Worm (Caenorhabditis elegans) whole organism, dauer: Measurements from ENCODE around the gene glt-7.

Source experiments
- unc-62 ChIP-seq: sonication (generic microtip); optimal IDR thresholded peaks from 2 replicates; lab custom pipeline; 2017; ENCODE audit warnings: missing biosample characterization, missing genetic modification reagents, missing genetic modification characterization

glt-7 gene

DNA sequence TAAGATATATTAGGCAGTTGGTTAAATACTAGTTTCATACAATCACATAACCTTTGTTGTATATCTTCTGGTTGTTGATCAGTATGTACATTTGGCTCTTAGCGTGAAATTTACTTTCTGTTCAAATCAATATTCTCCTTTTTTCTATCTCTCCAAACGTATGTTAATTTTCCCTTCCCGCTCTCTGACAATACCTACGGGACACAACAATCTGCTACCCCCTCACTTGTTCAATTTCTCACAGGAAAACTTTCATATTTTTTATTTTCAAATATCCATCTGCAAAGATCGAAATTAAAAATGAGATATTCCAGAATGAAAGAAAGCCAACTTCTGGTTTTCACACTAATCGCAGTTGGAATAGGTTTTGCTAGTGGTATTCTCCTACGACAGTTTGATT lies at the start of gene glt-7:
Gene glt-7, plus strand, starts transcription at position 301 of the 400 bp plus-strand sequence.
- TF ChIP-seq unc-62 (GFP tag; lab: Kevin White, UChicago) = no peak

DNA sequence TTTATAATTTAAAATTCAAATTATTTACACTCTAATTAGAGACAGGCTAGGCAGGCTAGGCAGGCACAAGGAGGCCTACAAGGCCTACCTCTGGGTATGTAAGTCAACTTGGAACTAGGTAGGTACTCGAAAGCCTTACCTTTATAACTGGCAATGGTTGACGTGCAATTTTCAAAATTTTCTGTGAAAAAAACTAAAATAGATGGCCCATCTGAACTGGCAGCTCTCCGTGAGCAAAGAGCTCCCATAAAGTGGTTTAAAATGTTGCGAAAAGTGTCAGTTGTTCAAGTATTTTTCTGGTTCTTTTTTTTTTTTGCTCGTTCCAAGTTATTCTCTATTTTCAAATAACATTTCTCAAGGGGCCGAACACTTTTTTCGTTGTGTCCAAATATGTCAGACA lies 47.9 kb upstream of the glt-7 start:
- TF ChIP-seq unc-62 (GFP tag; lab: Kevin White, UChicago) = no peak

ce11 chrIV:484768-485167 lies 47.2 kb upstream of the glt-7 start:
- TF ChIP-seq unc-62 (GFP tag; lab: Kevin White, UChicago) = no peak

- no peak for TF ChIP-seq unc-62 (GFP tag; lab: Kevin White, UChicago)
Observed at ce11 chrIV:497155-497554, 34.8 kb upstream of the glt-7 start.

DNA sequence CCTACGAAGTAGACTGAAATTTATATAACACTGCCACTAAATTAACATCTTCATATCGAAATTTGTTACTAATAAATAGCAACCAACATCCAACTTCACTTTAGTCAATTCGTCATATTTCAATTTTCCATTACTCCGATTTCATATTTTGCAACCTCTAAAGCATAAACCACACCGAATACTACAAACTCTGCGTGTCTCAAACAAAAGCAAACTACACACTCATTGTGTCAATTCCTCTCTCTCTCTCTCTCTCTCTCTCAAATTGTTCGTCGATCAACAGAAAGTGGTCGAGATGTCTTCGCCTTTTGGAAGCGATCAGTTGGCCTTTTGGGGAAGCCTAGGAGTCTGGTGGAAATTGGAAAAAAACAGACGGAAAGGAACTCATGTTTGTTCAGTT lies 27.4 kb upstream of the glt-7 start:
- no peak for TF ChIP-seq unc-62 (GFP tag; lab: Kevin White, UChicago)

DNA sequence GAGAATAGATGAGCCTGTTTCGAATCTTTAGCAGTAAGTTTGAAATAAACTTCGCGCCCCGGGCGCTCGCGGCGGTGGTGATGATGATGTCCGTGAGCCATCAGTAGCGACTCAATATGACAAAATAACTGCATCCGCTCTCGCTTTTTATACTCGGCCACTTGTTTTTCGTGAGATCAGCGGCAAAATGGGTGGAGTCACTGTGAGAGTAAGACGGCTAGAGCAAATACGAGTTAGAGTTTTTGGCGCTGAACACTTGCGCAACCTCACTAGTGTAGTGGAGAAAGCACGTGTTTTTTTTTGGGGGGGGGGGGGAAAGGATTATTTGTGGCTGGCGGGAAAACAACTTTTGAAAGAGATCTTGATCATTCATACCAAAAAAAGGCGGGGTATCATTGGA lies 25.6 kb upstream of the glt-7 start, which contains the start of gene W03G1.5:
Gene W03G1.5, minus strand, starts transcription at position 101 of the 400 bp plus-strand sequence.
- no peak for TF ChIP-seq unc-62 (GFP tag; lab: Kevin White, UChicago)

ce11 chrIV:519409-519808 lies 12.5 kb upstream of the glt-7 start, which contains the start of gene pig-1:
Gene pig-1, minus strand, starts transcription at chrIV:519457.
- TF ChIP-seq unc-62 (GFP tag; lab: Kevin White, UChicago) = no peak

ce11 chrIV:522566-522965 lies 9.4 kb upstream of the glt-7 start:
- TF ChIP-seq unc-62 (GFP tag; lab: Kevin White, UChicago) = no peak

DNA sequence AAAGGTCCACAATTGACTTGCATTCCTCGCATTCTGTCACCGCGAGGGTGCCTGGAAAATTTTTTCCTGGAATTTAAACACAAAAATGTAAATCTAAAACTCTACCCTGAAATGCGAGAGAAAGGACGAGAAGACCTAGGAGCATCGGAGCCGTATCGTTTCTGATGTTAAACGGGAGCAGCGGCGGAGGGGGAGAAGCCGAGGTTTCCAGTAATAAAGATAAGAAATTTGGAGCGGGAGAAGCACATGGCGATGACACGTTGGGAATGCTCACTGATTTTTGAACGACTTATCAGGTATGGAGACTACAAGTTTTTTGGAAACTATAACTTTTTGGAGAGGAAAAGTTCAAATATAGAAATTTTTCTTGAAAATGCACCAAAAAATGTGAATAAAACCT lies 8.3 kb upstream of the glt-7 start, which contains the start of gene asm-3:
Gene asm-3, minus strand, starts transcription at position 215 of the 400 bp plus-strand sequence.
- no peak for TF ChIP-seq unc-62 (GFP tag; lab: Kevin White, UChicago)

DNA sequence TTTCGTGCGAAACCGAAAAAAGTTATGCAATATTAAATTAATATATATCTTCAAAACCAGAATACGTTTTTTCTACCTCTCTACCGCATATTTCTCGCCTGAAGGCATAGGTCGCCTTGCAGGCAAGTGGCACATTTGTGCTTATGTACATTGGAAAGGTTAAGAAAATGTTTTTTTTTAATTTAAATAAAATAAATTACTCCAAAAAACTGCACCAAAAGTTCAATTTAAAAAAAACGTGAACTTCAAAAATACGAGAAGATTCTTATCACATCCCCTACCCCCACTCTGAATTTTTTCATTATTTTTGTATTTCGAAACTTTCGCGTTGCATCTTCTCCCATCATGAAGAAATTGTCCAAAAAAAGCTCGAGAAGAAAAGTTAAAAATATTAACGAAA lies 7.6 kb upstream of the glt-7 start, which contains the start of gene W03G1.2:
Gene W03G1.2, plus strand, starts transcription at position 301 of the 400 bp plus-strand sequence.
- no peak for TF ChIP-seq unc-62 (GFP tag; lab: Kevin White, UChicago)

DNA sequence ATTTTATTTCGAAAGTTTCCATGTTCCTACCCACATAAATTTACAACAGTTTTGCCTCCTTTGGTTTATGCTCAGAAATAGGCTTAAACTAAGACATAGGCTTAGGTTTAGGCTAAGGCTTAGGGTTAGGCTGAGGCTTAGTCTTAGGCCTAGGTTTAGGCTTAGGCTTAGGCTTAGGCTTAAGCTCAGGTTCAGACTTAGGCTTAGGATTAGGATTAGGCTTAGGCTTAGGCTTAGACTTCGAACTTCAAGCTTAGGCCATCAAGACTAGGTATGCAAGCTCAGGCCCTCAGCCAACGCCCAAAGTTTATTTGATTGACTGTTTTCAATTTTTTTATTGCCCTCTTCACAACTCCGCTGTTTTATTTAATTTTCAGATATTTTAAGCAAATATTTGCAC lies 13.9 kb downstream of the glt-7 start:
- TF ChIP-seq unc-62 (GFP tag; lab: Kevin White, UChicago) = no peak

DNA sequence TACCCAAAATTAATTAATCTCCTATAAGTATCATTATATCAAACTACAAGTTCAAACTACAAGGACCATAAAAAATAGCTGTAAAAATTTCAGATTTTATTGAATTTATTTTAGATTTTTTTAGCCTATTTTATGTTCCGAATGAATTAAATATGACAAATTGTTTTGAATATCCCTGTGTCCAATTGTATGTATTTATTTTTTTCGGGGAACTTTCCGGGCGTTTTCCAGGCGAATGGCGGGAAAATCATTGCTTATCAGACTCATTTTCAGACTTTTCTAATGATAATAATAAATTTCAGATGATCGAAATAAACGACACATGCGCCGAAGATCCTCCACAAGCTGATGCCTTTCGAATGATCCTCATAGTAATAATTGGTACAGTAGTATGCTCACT lies 16.1 kb downstream of the glt-7 start, which contains the start of gene F56A11.4:
Gene F56A11.4, plus strand, starts transcription at position 301 of the 400 bp plus-strand sequence.
- TF ChIP-seq unc-62 (GFP tag; lab: Kevin White, UChicago) = no peak

- no peak for TF ChIP-seq unc-62 (GFP tag; lab: Kevin White, UChicago)
Observed at ce11 chrIV:551923-552322, 20.0 kb downstream of the glt-7 start.

DNA sequence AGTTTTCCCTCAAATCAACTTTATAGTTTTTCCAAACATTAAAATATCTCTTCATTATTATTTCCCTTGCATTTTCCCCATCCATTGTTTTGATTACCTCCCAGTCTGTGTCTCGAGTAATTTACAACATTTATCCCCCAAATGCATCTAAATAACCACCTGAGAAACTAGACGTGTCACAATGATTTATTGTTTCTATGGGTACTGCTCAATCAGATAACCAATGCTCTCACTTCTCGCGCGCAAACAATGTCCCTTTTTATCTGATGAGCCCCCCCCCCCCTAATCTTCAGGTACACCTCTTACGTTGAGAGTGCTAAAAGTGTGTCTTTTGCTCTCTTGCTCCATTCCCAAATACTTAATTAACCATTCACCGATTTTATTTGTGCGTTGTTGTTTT lies 22.1 kb downstream of the glt-7 start:
- no peak for TF ChIP-seq unc-62 (GFP tag; lab: Kevin White, UChicago)

DNA sequence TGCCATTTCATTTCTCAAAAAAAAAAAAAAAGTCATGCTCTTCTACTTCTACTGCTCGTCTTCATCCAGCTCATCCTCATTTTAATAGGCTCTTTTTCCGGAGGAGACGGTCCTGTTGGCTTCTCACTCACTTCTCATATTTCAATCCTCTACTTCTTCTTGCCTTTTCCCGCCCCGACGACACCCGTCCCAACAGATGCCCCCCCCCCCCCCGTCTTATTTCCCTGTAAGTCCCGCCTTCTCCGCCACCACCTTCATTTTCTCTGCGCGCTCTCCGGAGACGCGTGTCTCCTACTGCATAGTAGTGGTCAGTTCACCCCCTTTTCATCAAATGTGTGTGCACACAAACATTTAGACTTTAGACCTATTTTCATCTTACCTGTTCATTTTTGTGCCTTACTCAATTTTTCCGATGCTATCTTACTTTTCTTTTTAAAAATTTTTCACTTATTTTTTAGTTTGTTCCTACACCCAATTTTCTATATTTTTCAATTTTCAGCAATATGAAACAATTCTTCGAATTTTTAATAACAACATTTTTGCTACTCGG lies 26.9 kb downstream of the glt-7 start, which contains the start of gene efn-4:
Gene efn-4, plus strand, starts transcription at position 500 of the 550 bp plus-strand sequence.
- no peak for TF ChIP-seq unc-62 (GFP tag; lab: Kevin White, UChicago)

- TF ChIP-seq unc-62 (GFP tag; lab: Kevin White, UChicago) = no peak
Observed at ce11 chrIV:560314-560713, 28.4 kb downstream of the glt-7 start.

DNA sequence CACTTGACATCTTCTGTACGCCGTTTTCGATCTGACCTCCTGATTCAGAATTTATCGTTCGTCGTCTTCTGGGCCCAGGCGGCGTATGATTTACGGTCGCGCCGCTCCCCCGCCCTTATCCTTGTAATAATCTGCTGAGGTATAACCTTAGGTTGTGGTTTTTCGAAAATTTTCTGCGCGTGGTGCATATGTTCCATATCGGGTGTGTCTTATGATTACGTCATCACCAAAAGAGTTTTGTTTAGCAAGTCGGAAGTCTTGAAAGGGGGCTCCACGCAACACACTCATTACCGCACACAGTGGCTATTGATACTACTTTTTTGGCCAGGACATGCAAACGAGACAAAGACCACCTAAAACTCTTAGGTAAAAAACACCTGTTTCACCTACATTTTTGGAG lies 28.8 kb downstream of the glt-7 start:
- TF ChIP-seq unc-62 (GFP tag; lab: Kevin White, UChicago) = no peak
